Worm (Caenorhabditis elegans): ENCODE measurements around the gene ZK813.3.
A peak's percentile ranks its signal among the peaks of the same experiment; 100 is the strongest.

ZK813.3 gene

DNA sequence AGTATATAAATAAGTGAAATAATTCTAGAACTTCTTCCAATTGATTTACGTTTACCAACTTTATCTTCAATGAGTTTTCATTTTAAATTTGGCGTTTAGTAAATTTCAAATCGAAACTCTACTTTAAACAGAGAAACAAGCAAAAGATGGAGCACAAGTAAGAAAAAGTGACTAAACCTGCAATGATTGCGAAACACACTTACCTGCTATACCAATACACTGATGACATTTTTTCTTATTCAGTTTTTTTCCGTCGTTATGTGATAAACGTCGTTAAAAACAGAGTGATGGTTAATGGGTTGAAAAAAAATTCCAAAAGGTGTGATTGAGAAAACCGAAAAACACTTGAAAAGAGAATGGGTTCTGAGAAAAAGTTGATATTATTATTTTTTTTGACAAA lies 32.2 kb downstream of the ZK813.3 start:
- TF ChIP-seq flh-1 (GFP tag; optimal IDR thresholded peaks at IDR 0.05) (no peak), nhr-28 (tag; optimal IDR thresholded peaks at IDR 0.05) (no peak), elt-3 (tag; optimal IDR thresholded peaks at IDR 0.05) (no peak)

DNA sequence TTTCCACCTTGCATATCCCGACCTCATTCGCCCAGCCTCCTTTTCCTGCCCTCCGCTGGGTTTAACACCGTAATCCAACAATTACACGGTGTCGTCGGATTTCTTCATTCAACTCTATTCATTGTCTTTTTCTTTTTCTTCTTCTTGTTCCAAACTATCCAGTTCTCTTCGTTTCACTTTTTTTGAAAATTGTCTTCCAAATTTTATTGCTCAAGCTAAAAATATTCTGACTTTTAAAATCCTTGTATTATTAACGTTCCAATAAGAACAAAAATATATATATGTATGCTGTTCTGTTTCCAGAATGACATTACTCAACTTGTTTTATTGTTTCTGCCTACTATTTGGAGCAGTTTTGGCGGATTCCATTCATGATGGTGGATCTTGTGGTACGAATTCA lies 38.3 kb downstream of the ZK813.3 start, which contains the start of gene wrt-6:
wrt-6 (plus strand) TSS at position 301 of the 400 bp plus-strand sequence.
- TF ChIP-seq pha-4 (tag; optimal IDR thresholded peaks at IDR 0.05): no peak
- no peak for TF ChIP-seq tbx-8 (GFP tag; optimal IDR thresholded peaks at IDR 0.05)
- TF ChIP-seq ces-1 (GFP tag; optimal IDR thresholded peaks at IDR 0.05): no peak
- TF ChIP-seq M03D4.4 (tag; optimal IDR thresholded peaks at IDR 0.05): no peak
- TF ChIP-seq lin-13 (tag; optimal IDR thresholded peaks at IDR 0.05): no peak
- TF ChIP-seq mls-2 (tag; optimal IDR thresholded peaks at IDR 0.05): no peak
- TF ChIP-seq unc-62 (GFP tag; optimal IDR thresholded peaks at IDR 0.05): no peak
- TF ChIP-seq ztf-11 (tag; optimal IDR thresholded peaks at IDR 0.05): no peak
- no peak for TF ChIP-seq lin-32 (GFP tag; optimal IDR thresholded peaks at IDR 0.05)
- TF ChIP-seq hlh-1 (tag; optimal IDR thresholded peaks at IDR 0.05): no peak
- TF ChIP-seq cnd-1 (tag; optimal IDR thresholded peaks at IDR 0.05): no peak
- TF ChIP-seq snpc-4 (tag; optimal IDR thresholded peaks at IDR 0.05): no peak
- TF ChIP-seq drap-1 (GFP tag; optimal IDR thresholded peaks at IDR 0.05): no peak
- no peak for TF ChIP-seq unc-39 (tag; optimal IDR thresholded peaks at IDR 0.05)
- TF ChIP-seq elt-1 (tag; optimal IDR thresholded peaks at IDR 0.05; ENCODE audit: borderline replicate concordance, insufficient read depth): no peak
- TF ChIP-seq ham-2 (GFP tag; optimal IDR thresholded peaks at IDR 0.05): no peak

DNA sequence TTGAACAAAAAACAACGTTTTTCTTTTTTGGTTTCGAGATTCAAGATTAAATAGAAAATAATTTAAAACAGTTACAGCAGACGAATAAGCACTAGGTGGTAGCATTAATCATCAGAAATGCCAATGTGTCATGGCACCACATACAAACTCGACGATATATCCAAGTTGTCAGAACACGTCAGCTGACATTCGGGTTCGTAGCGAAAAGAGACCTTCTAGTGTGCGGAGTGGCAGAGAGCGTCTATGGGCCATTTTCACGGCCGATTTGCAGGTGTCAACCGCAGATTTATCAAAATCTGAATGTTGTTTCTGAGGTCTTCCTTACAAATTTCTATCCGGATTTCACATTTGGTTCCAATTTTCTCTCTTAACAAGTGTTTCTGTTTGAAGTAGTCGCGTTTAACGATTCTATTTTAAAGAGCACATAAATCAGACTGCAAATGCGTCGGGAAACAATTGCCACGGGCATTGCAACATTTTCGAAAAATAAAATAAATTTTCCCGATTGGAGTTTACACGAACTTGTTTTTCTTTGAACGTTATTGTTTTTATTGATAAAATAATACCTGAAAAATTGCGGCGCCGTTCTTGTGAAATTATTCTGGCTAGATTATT lies 46.5 kb downstream of the ZK813.3 start:
- TF ChIP-seq lin-13 (tag; optimal IDR thresholded peaks at IDR 0.05) (no peak), hlh-1 (tag; optimal IDR thresholded peaks at IDR 0.05) (peak; percentile 92), nhr-28 (tag; optimal IDR thresholded peaks at IDR 0.05) (no peak), unc-62 (GFP tag; optimal IDR thresholded peaks at IDR 0.05) (peak; percentile 88), mab-5 (tag; optimal IDR thresholded peaks at IDR 0.05) (peak; percentile 2), unc-120 (tag; optimal IDR thresholded peaks at IDR 0.05; ENCODE audit: poor library complexity, severe bottlenecking) (peak; percentile 59)

DNA sequence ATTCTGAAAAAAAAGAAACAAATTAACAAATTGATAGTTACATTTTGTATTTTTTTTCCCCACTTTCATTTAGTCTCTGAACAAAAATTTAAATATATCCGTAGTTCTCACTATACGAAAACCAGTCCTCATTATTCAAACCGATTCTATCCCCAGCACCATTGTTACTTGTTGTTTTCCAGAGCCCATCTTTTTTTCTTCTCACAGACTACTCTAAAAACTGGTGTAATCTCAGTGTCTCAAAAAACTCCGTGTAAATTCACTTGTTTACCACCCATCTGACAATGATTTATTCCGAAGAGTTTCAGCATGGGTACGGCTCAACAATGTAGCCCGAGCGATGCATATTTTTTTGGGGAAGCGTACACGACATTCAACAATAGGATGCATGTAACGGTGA lies 47.4 kb downstream of the ZK813.3 start, which contains the start of gene C12D12.3:
C12D12.3 (plus strand) TSS at position 301 of the 400 bp plus-strand sequence.
- TF ChIP-seq ces-1 (GFP tag; optimal IDR thresholded peaks at IDR 0.05) (no peak), sptf-1 (tag; optimal IDR thresholded peaks at IDR 0.05) (no peak), M03D4.4 (tag; optimal IDR thresholded peaks at IDR 0.05) (no peak), mep-1 (tag; optimal IDR thresholded peaks at IDR 0.05) (no peak), zip-8 (tag; optimal IDR thresholded peaks at IDR 0.05) (no peak), lin-13 (tag; optimal IDR thresholded peaks at IDR 0.05) (no peak), mls-2 (tag; optimal IDR thresholded peaks at IDR 0.05) (no peak)

Data from whole organism, mixed stage, embryonic.